Worm (Caenorhabditis elegans) whole organism, early embryonic: ENCODE measurements around the gene F41F3.8.

Source experiments
- F13C5.2 ChIP-seq: sonication (generic microtip); optimal IDR thresholded peaks from 2 replicates; lab custom pipeline; 2017; ENCODE audit warnings: mild to moderate bottlenecking, missing genetic modification characterization, inconsistent platforms, missing compliant biosample characterization
- aly-1 ChIP-seq: sonication (generic microtip); optimal IDR thresholded peaks from 2 replicates; lab custom pipeline; 2016; ENCODE audit warnings: missing genetic modification characterization, missing compliant biosample characterization
- ama-1 ChIP-seq: fragments of 150-350 bp; optimal IDR thresholded peaks from 2 replicates; lab custom pipeline; 2014
- ets-7 ChIP-seq: sonication (generic microtip); optimal IDR thresholded peaks from 2 replicates; lab custom pipeline; 2016; ENCODE audit warnings: missing genotype, missing genetic modification characterization, missing compliant biosample characterization
- flt-1 ChIP-seq: fragments of 200-800 bp; sonication (Bioruptor generic); IDR thresholded peaks from 2 replicates; pipeline ENCODE4 v1.3.6; 2022; ENCODE audit warnings: missing genetic modification characterization, missing compliant biosample characterization
- hmg-4 ChIP-seq: fragments of 200-800 bp; sonication (Bioruptor generic); optimal IDR thresholded peaks from 2 replicates; lab custom pipeline; 2018; ENCODE audit warnings: mild to moderate bottlenecking, missing genetic modification characterization, missing compliant biosample characterization
- pes-1 ChIP-seq: fragments of 200-800 bp; sonication (Bioruptor generic); IDR thresholded peaks from 2 replicates; pipeline ENCODE4 v1.3.6; 2022; ENCODE audit warnings: missing genetic modification reagents, missing genetic modification characterization, missing compliant biosample characterization
- scrt-1 ChIP-seq: fragments of 200-800 bp; sonication (Bioruptor generic); IDR thresholded peaks from 2 replicates; pipeline ENCODE4 v1.3.6; 2022; ENCODE audit warnings: missing genetic modification characterization, missing compliant biosample characterization
- tbx-37 ChIP-seq: fragments of 200-800 bp; sonication (Bioruptor generic); conservative IDR thresholded peaks from 2 replicates; pipeline ENCODE4 v1.3.6; 2022; ENCODE audit warnings: missing genetic modification reagents, missing genetic modification characterization, missing compliant biosample characterization
- tra-4 ChIP-seq: sonication (generic microtip); optimal IDR thresholded peaks from 2 replicates; lab custom pipeline; 2017; ENCODE audit warnings: missing genetic modification characterization, missing compliant biosample characterization

- no peak for TF ChIP-seq ets-7 (tag; lab: Kevin White, UChicago)
- no peak for TF ChIP-seq ama-1 (lab: Kevin White, UChicago)
- no peak for TF ChIP-seq scrt-1 (GFP tag; lab: Robert Waterston, UW)
- TF ChIP-seq hmg-4 = no peak
- TF ChIP-seq flt-1 (GFP tag; lab: Robert Waterston, UW) = no peak
- no peak for TF ChIP-seq tra-4
- TF ChIP-seq F13C5.2 (tag; lab: Kevin White, UChicago) = no peak
- TF ChIP-seq tbx-37 (GFP tag; lab: Robert Waterston, UW) = no peak
- TF ChIP-seq aly-1 = no peak
- TF ChIP-seq pes-1 (GFP tag; lab: Robert Waterston, UW) = no peak
Observed at ce11 chrV:4637153-4637552, 11.5 kb upstream of the F41F3.8 start.
